Worm (Caenorhabditis elegans) whole organism, early embryonic: Measurements from ENCODE around the gene F55C5.17.

ENCODE experiments used
- B0310.2 ChIP-seq: sonication (generic microtip); optimal IDR thresholded peaks from 2 replicates; lab custom pipeline; 2016; ENCODE audit warnings: mild to moderate bottlenecking, missing genetic modification characterization, missing compliant biosample characterization
- ama-1 ChIP-seq: fragments of 150-350 bp; optimal IDR thresholded peaks from 2 replicates; lab custom pipeline; 2014
- ceh-13 ChIP-seq: fragments of 200-800 bp; sonication (Bioruptor generic); optimal IDR thresholded peaks from 2 replicates; lab custom pipeline; 2018; ENCODE audit warnings: mild to moderate bottlenecking, missing genetic modification characterization, missing compliant biosample characterization
- ceh-36 ChIP-seq: sonication (generic microtip); optimal IDR thresholded peaks from 2 replicates; lab custom pipeline; 2016; ENCODE audit warnings: missing genetic modification characterization, inconsistent platforms, missing compliant biosample characterization
- flt-1 ChIP-seq: fragments of 200-800 bp; sonication (Bioruptor generic); IDR thresholded peaks from 2 replicates; pipeline ENCODE4 v1.3.6; 2022; ENCODE audit warnings: missing genetic modification characterization, missing compliant biosample characterization
- hmbx-1 ChIP-seq: sonication (generic microtip); optimal IDR thresholded peaks from 2 replicates; lab custom pipeline; 2016; ENCODE audit warnings: mild to moderate bottlenecking, missing genetic modification characterization, missing compliant biosample characterization
- hmg-4 ChIP-seq: fragments of 200-800 bp; sonication (Bioruptor generic); optimal IDR thresholded peaks from 2 replicates; lab custom pipeline; 2018; ENCODE audit warnings: mild to moderate bottlenecking, missing genetic modification characterization, missing compliant biosample characterization
- hnd-1 ChIP-seq: sonication (generic microtip); optimal IDR thresholded peaks from 2 replicates; lab custom pipeline; 2016; ENCODE audit warnings: missing genetic modification characterization, missing compliant biosample characterization
- scrt-1 ChIP-seq: fragments of 200-800 bp; sonication (Bioruptor generic); IDR thresholded peaks from 2 replicates; pipeline ENCODE4 v1.3.6; 2022; ENCODE audit warnings: missing genetic modification characterization, missing compliant biosample characterization
- tbx-11 ChIP-seq: fragments of 200-800 bp; sonication (Bioruptor generic); IDR thresholded peaks from 2 replicates; pipeline ENCODE4 v1.3.6; 2022; ENCODE audit warnings: missing genetic modification characterization, missing compliant biosample characterization

ce11 chrV:12300166-12300565, 2.2 kb upstream of the F55C5.17 start:
- TF ChIP-seq hmbx-1 (tag; lab: Kevin White, UChicago) (no peak), ceh-13 (GFP tag; lab: Kevin White, UChicago) (no peak), flt-1 (no peak), hnd-1 (no peak), ama-1 (lab: Kevin White, UChicago) (no peak), tbx-11 (no peak), ceh-36 (no peak), hmg-4 (GFP tag; lab: Kevin White, UChicago) (no peak), scrt-1 (GFP tag; lab: Robert Waterston, UW) (no peak), B0310.2 (tag; lab: Kevin White, UChicago) (no peak)
